Worm (Caenorhabditis elegans) whole organism, L4 larva: ENCODE results near the gene pals-20.
A peak's percentile ranks its signal among the peaks of the same experiment; 100 is the strongest.

Experiments used
- F49E8.2 ChIP-seq: sonication (generic microtip); optimal IDR thresholded peaks from 2 replicates; lab custom pipeline; 2016; ENCODE audit warnings: missing compliant biosample characterization, mild to moderate bottlenecking, missing genetic modification characterization, borderline replicate concordance
- egl-27 ChIP-seq: sonication (generic microtip); optimal IDR thresholded peaks from 3 replicates; lab custom pipeline; 2017; ENCODE audit warnings: missing biosample characterization, missing genetic modification reagents, missing genetic modification characterization
- nhr-77 ChIP-seq: fragments of 150-350 bp; optimal IDR thresholded peaks from 2 replicates; lab custom pipeline; 2014; ENCODE audit warnings: missing biosample characterization, missing genetic modification characterization
- pha-4 ChIP-seq, 2 experiments: fragments of 150-350 bp in 1 of 2; fragments of 200-800 bp in 1 of 2; sonication (Bioruptor generic) in 1 of 2; IDR thresholded peaks in 1 of 2; optimal IDR thresholded peaks in 1 of 2; 2 replicates each; pipeline versions ENCODE4 v1.3.6 to Lab custom; 2014 to 2022; ENCODE audit warnings: missing genetic modification characterization in 2 of 2, missing genetic modification reagents in 2 of 2, missing biosample characterization in 1 of 2, missing compliant biosample characterization in 1 of 2
- unc-62 ChIP-seq, 3 experiments: fragments of 150-350 bp in 1 of 3; sonication (generic microtip); optimal IDR thresholded peaks in 2 of 3; peaks in 1 of 3; 1 replicate in 1 of 3; 2 replicates in 2 of 3; lab custom pipeline; 2014 to 2017; ENCODE audit warnings: missing biosample characterization in 3 of 3, missing genetic modification characterization in 3 of 3, missing genetic modification reagents in 3 of 3, missing genotype in 1 of 3

DNA sequence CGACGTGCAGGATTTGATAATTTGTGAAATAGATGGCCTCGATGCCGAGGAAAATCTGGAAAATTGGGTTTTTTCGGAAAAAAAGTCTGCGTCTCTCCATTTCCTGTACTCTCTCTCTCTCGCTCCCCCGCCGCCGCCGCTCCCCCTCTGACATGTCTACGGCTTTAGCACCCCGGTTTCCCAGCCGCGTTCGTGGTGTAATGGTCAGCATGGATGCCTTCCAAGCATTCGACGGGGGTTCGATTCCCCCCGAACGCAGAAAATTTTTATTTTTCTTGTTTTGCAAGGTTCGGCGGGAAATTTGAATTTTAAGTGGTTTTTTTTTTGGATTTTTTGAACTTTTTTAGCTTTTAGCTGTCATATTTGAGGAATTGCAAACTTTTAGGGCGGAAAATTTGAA lies 36.2 kb upstream of the pals-20 start:
- TF ChIP-seq pha-4 (GFP tag; IDR thresholded peaks at IDR 0.05; lab: Robert Waterston, UW), result peak; percentile 89
- no peak for TF ChIP-seq pha-4 (tag; optimal IDR thresholded peaks at IDR 0.05; lab: Kevin White, UChicago)
- TF ChIP-seq unc-62 (GFP tag; optimal IDR thresholded peaks at IDR 0.05 in 1 of 2; lab: Kevin White, UChicago), result no peak
- TF ChIP-seq unc-62 (tag; optimal IDR thresholded peaks at IDR 0.05; lab: Kevin White, UChicago), result no peak
- peak; percentile 43 for TF ChIP-seq F49E8.2 (tag; lab: Kevin White, UChicago)
- peak; percentile 39 for TF ChIP-seq nhr-77 (tag; lab: Kevin White, UChicago)
- TF ChIP-seq egl-27, result no peak
